Worm (Caenorhabditis elegans): Measurements from ENCODE around the gene ifta-1.

DNA sequence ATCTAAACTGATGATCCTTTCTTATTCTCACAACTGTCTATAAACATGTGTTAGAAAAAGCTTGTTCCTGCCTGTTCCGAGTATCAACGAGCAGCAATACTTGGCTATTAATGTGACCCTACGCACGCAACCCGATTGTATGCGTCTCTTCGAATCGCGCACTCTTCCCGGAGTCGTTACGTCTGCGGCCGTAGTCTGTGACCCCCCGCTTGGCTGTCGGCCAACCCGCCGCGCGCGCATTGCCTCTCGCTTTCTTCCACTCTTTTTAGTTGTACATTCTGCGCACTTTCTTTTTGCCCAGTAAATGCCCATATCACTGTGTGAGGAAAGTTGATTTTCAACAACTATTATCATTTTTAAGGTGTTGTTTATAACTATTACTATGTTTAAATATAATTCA is 39.3 kb upstream of the ifta-1 start:
- TF ChIP-seq nhr-25 (tag; optimal IDR thresholded peaks at IDR 0.05; ENCODE audit: borderline replicate concordance, insufficient read depth) (no peak), dve-1 (tag; optimal IDR thresholded peaks at IDR 0.05; ENCODE audit: insufficient read depth) (no peak), pqm-1 (tag; optimal IDR thresholded peaks at IDR 0.05) (no peak), F44E2.7 (GFP tag; IDR thresholded peaks at IDR 0.05) (no peak)

Measured in whole organism, L4 larva.